Worm (Caenorhabditis elegans) whole organism, L1 larva: ENCODE measurements around the gene F26D2.16.

Source experiments
- C34B4.2 ChIP-seq: sonication (generic microtip); optimal IDR thresholded peaks from 2 replicates; lab custom pipeline; 2017; ENCODE audit warnings: mild to moderate bottlenecking, missing genetic modification characterization, missing compliant biosample characterization
- alr-1 ChIP-seq: fragments of 200-800 bp; sonication (Bioruptor generic); optimal IDR thresholded peaks from 2 replicates; lab custom pipeline; 2018; ENCODE audit warnings: borderline replicate concordance, mild to moderate bottlenecking, missing genetic modification characterization, missing compliant biosample characterization
- lin-13 ChIP-seq: fragments of 150-350 bp; optimal IDR thresholded peaks from 2 replicates; lab custom pipeline; 2014; ENCODE audit warnings: missing biosample characterization, missing genetic modification reagents, missing genetic modification characterization
- mdl-1 ChIP-seq, 2 experiments: fragments of 150-350 bp; optimal IDR thresholded peaks; 2 replicates each; lab custom pipeline; 2014 to 2017; ENCODE audit warnings: missing biosample characterization in 2 of 2, missing genetic modification characterization in 2 of 2, inconsistent platforms in 1 of 2
- nhr-11 ChIP-seq: fragments of 150-350 bp; optimal IDR thresholded peaks from 2 replicates; lab custom pipeline; 2014; ENCODE audit warnings: missing biosample characterization, missing genetic modification characterization
- nhr-28 ChIP-seq: fragments of 150-350 bp; optimal IDR thresholded peaks from 2 replicates; lab custom pipeline; 2014; ENCODE audit warnings: missing biosample characterization, missing genetic modification characterization
- skn-1 ChIP-seq: fragments of 150-350 bp; optimal IDR thresholded peaks from 2 replicates; lab custom pipeline; 2014; ENCODE audit warnings: missing biosample characterization, missing genetic modification characterization
- unc-98 ChIP-seq: fragments of 200-800 bp; sonication (Bioruptor generic); IDR thresholded peaks from 2 replicates; pipeline ENCODE4 v1.3.6; 2022; ENCODE audit warnings: missing genetic modification characterization, missing compliant biosample characterization
- zag-1 ChIP-seq: fragments of 150-350 bp; optimal IDR thresholded peaks from 2 replicates; lab custom pipeline; 2014; ENCODE audit warnings: missing biosample characterization, missing genetic modification characterization

ce11 chrV:16420696-16421095 is 1.0 kb upstream of the F26D2.16 start, which contains the start of gene srw-48:
- TF ChIP-seq mdl-1 (tag; optimal IDR thresholded peaks at IDR 0.05; lab: Kevin White, UChicago) (no peak), nhr-11 (tag; lab: Kevin White, UChicago) (no peak), nhr-28 (tag; lab: Kevin White, UChicago) (no peak), zag-1 (tag; lab: Kevin White, UChicago) (no peak), lin-13 (GFP tag; lab: Kevin White, UChicago) (no peak), skn-1 (tag; lab: Kevin White, UChicago) (no peak), C34B4.2 (no peak), alr-1 (tag; lab: Kevin White, UChicago) (no peak), unc-98 (GFP tag; lab: Robert Waterston, UW) (no peak)
